Worm (Caenorhabditis elegans) whole organism, L2 larva: Measurements from ENCODE around the gene C39B10.7.

Experiments used
- ZK546.5 ChIP-seq: sonication (generic microtip); optimal IDR thresholded peaks from 2 replicates; lab custom pipeline; 2017; ENCODE audit warnings: missing biosample characterization, missing genetic modification characterization
- ceh-82 ChIP-seq: fragments of 150-350 bp; optimal IDR thresholded peaks from 2 replicates; lab custom pipeline; 2014; ENCODE audit warnings: missing biosample characterization, missing genetic modification characterization
- egl-27 ChIP-seq: sonication (generic microtip); optimal IDR thresholded peaks from 3 replicates; lab custom pipeline; 2017; ENCODE audit warnings: missing biosample characterization, missing genetic modification reagents, missing genetic modification characterization
- skn-1 ChIP-seq: sonication (generic microtip); optimal IDR thresholded peaks from 2 replicates; lab custom pipeline; 2017; ENCODE audit warnings: missing biosample characterization, missing genetic modification characterization
- sma-3 ChIP-seq: sonication (generic microtip); optimal IDR thresholded peaks from 2 replicates; lab custom pipeline; 2016; ENCODE audit warnings: missing genetic modification reagents, missing genetic modification characterization, missing compliant biosample characterization
- sma-9 ChIP-seq, 2 experiments: fragments of 150-350 bp in 1 of 2; sonication (generic microtip) in 1 of 2; optimal IDR thresholded peaks; 2 replicates each; lab custom pipeline; 2014 to 2016; ENCODE audit warnings: missing genetic modification characterization in 2 of 2, mild to moderate bottlenecking in 1 of 2, missing biosample characterization in 1 of 2, missing compliant biosample characterization in 1 of 2, missing genetic modification reagents in 1 of 2, moderate library complexity in 1 of 2
- snpc-4 ChIP-seq: fragments of 150-350 bp; optimal IDR thresholded peaks from 2 replicates; lab custom pipeline; 2014; ENCODE audit warnings: missing biosample characterization, missing genetic modification characterization
- ztf-4 ChIP-seq: fragments of 150-350 bp; optimal IDR thresholded peaks from 2 replicates; lab custom pipeline; 2014; ENCODE audit warnings: missing biosample characterization, missing genetic modification characterization

DNA sequence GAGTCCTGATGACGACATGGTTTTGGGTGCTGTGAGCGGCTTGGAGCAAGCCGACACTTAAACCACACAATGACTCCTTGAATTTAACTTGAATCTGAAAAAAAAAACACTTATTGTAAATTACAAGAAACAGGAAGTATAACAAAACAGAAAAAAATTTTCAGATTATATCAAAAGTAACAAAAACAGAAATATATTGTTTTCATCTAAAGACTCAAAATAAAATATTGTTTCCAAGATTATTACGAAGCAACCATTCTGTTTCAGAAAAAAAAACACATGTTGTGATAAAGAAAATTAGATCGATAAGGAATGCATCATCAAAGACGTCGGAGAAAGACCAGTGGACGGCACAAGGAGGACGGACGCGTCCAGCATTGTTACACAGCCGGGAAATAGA is 48.1 kb upstream of the C39B10.7 start, which contains the start of gene mig-15:
- TF ChIP-seq ceh-82 (tag; lab: Kevin White, UChicago) (no peak), sma-3 (GFP tag; lab: Kevin White, UChicago) (no peak), egl-27 (tag; lab: Kevin White, UChicago) (no peak), ZK546.5 (tag; lab: Kevin White, UChicago) (no peak), skn-1 (tag; lab: Kevin White, UChicago) (no peak), snpc-4 (tag; lab: Kevin White, UChicago) (no peak), sma-9 (GFP tag; optimal IDR thresholded peaks at IDR 0.05; lab: Kevin White, UChicago) (no peak), sma-9 (tag; optimal IDR thresholded peaks at IDR 0.05; lab: Kevin White, UChicago) (no peak), ztf-4 (tag; lab: Kevin White, UChicago) (no peak)
